Fruit fly (Drosophila melanogaster) whole organism, embryonic: ENCODE measurements around the gene siz.

Experiments
- Ada2b ChIP-seq: fragments of 200-800 bp; sonication (Bioruptor generic); IDR thresholded peaks from 2 replicates; pipeline ENCODE4 v1.3.6; 2022; ENCODE audit warnings: missing biosample characterization, missing genetic modification characterization
- B-H2 ChIP-seq: fragments of 200-800 bp; sonication (Bioruptor generic); optimal IDR thresholded peaks from 2 replicates; lab custom pipeline; 2018; ENCODE audit warnings: missing biosample characterization, mild to moderate bottlenecking, missing genetic modification characterization
- CG10321 ChIP-seq: fragments of 200-800 bp; sonication (Bioruptor generic); IDR thresholded peaks from 2 replicates; pipeline ENCODE4 v1.3.6; 2022; ENCODE audit warnings: missing biosample characterization, missing genetic modification characterization
- CG10959 ChIP-seq: fragments of 200-800 bp; sonication (Bioruptor generic); IDR thresholded peaks from 2 replicates; pipeline ENCODE4 v1.3.6; 2022; ENCODE audit warnings: missing biosample characterization, missing genetic modification characterization
- CG11093 ChIP-seq: fragments of 200-800 bp; sonication (Bioruptor generic); IDR thresholded peaks from 3 replicates; pipeline ENCODE4 v1.3.6; 2022; ENCODE audit warnings: missing biosample characterization, missing genetic modification characterization
- CG11560 ChIP-seq: fragments of 200-800 bp; sonication (Bioruptor generic); IDR thresholded peaks from 3 replicates; pipeline ENCODE4 v1.3.6; 2022; ENCODE audit warnings: missing biosample characterization, missing genetic modification characterization
- CG14050 ChIP-seq: fragments of 200-800 bp; sonication (Bioruptor generic); IDR thresholded peaks from 3 replicates; pipeline ENCODE4 v1.3.6; 2022; ENCODE audit warnings: missing biosample characterization, missing genetic modification characterization
- CG1602 ChIP-seq: fragments of 200-800 bp; sonication (Bioruptor generic); optimal IDR thresholded peaks from 3 replicates; lab custom pipeline; 2016; ENCODE audit warnings: missing biosample characterization, missing genetic modification characterization
- CG17802 ChIP-seq: fragments of 200-800 bp; sonication (Bioruptor generic); optimal IDR thresholded peaks from 2 replicates; lab custom pipeline; 2018; ENCODE audit warnings: missing biosample characterization, mild to moderate bottlenecking, missing genetic modification characterization, moderate library complexity
- CG1792 ChIP-seq: fragments of 200-800 bp; sonication (Bioruptor generic); optimal IDR thresholded peaks from 2 replicates; lab custom pipeline; 2016; ENCODE audit warnings: missing biosample characterization, missing genetic modification characterization
- CG2202 ChIP-seq: fragments of 200-800 bp; sonication (Bioruptor generic); optimal IDR thresholded peaks from 2 replicates; lab custom pipeline; 2018; ENCODE audit warnings: missing biosample characterization, mild to moderate bottlenecking, missing genetic modification characterization
- CG2889 ChIP-seq: fragments of 200-800 bp; sonication (Bioruptor generic); IDR thresholded peaks from 3 replicates; pipeline ENCODE4 v1.3.6; 2022; ENCODE audit warnings: missing biosample characterization, missing genetic modification characterization
- CG30431 ChIP-seq: fragments of 200-800 bp; sonication (Bioruptor generic); optimal IDR thresholded peaks from 2 replicates; lab custom pipeline; 2017; ENCODE audit warnings: missing biosample characterization, missing genetic modification characterization
- CG6272 ChIP-seq: fragments of 200-800 bp; sonication (Bioruptor generic); IDR thresholded peaks from 2 replicates; pipeline ENCODE4 v1.3.6; 2022; ENCODE audit warnings: missing biosample characterization, missing genetic modification characterization
- CG6689 ChIP-seq: fragments of 200-800 bp; sonication (Bioruptor generic); IDR thresholded peaks from 2 replicates; pipeline ENCODE4 v1.3.6; 2022; ENCODE audit warnings: missing biosample characterization, missing genetic modification characterization
- CG6765 ChIP-seq: fragments of 200-800 bp; sonication (Bioruptor generic); optimal IDR thresholded peaks from 3 replicates; lab custom pipeline; 2017; ENCODE audit warnings: missing biosample characterization, mild to moderate bottlenecking, missing genetic modification characterization
- CG8290 ChIP-seq, 3 experiments: fragments of 200-800 bp; sonication (Bioruptor generic); optimal IDR thresholded peaks; 2 replicates each; lab custom pipeline; 2016 to 2019; ENCODE audit warnings: missing biosample characterization in 3 of 3, missing genetic modification characterization in 3 of 3, mild to moderate bottlenecking in 2 of 3, moderate library complexity in 1 of 3
- CG9215 ChIP-seq: fragments of 200-800 bp; sonication (Bioruptor generic); IDR thresholded peaks from 2 replicates; pipeline ENCODE4 v1.3.6; 2022; ENCODE audit warnings: missing biosample characterization, missing genetic modification characterization
- CG9609 ChIP-seq: fragments of 200-800 bp; sonication (Bioruptor generic); optimal IDR thresholded peaks from 3 replicates; lab custom pipeline; 2016; ENCODE audit warnings: missing biosample characterization, missing genetic modification characterization
- CoRest ChIP-seq: fragments of 200-800 bp; sonication (Bioruptor generic); optimal IDR thresholded peaks from 3 replicates; lab custom pipeline; 2018; ENCODE audit warnings: missing biosample characterization, mild to moderate bottlenecking, missing genetic modification characterization, moderate library complexity
- Dad ChIP-seq: fragments of 200-800 bp; sonication (Bioruptor generic); optimal IDR thresholded peaks from 3 replicates; lab custom pipeline; 2016; ENCODE audit warnings: missing biosample characterization, missing genetic modification characterization
- Dbx ChIP-seq: fragments of 200-800 bp; sonication (Bioruptor generic); IDR thresholded peaks from 3 replicates; pipeline ENCODE4 v1.3.6; 2022; ENCODE audit warnings: missing biosample characterization, missing genetic modification characterization
- Dip2 ChIP-seq: fragments of 200-800 bp; sonication (Bioruptor generic); IDR thresholded peaks from 2 replicates; pipeline ENCODE4 v1.3.6; 2022; ENCODE audit warnings: missing biosample characterization, missing genetic modification characterization
- ERR ChIP-seq: fragments of 200-800 bp; sonication (Bioruptor generic); optimal IDR thresholded peaks from 2 replicates; lab custom pipeline; 2016; ENCODE audit warnings: missing biosample characterization, missing genetic modification characterization
- Fer2 ChIP-seq: fragments of 200-800 bp; sonication (Bioruptor generic); optimal IDR thresholded peaks from 2 replicates; lab custom pipeline; 2018; ENCODE audit warnings: missing biosample characterization, mild to moderate bottlenecking, missing genetic modification characterization, moderate library complexity
- Hmr ChIP-seq: fragments of 200-800 bp; sonication (Bioruptor generic); optimal IDR thresholded peaks from 3 replicates; lab custom pipeline; 2017; ENCODE audit warnings: mild to moderate bottlenecking, missing biosample characterization, missing genetic modification reagents, missing genetic modification characterization
- Hr78 ChIP-seq, 2 experiments: fragments of 200-800 bp in 1 of 2; fragments of >200 bp in 1 of 2; sonication (Bioruptor generic) in 1 of 2; optimal IDR thresholded peaks; 2 replicates each; lab custom pipeline; 2017 to 2019; ENCODE audit warnings: missing biosample characterization in 2 of 2, missing genetic modification characterization in 2 of 2, mild to moderate bottlenecking in 1 of 2, moderate library complexity in 1 of 2
- Lim3 ChIP-seq: fragments of 200-800 bp; sonication (Bioruptor generic); IDR thresholded peaks from 2 replicates; pipeline ENCODE4 v1.3.6; 2022; ENCODE audit warnings: missing biosample characterization, missing genetic modification characterization
- NfI ChIP-seq: fragments of 200-800 bp; sonication (Bioruptor generic); optimal IDR thresholded peaks from 3 replicates; lab custom pipeline; 2018; ENCODE audit warnings: missing biosample characterization, mild to moderate bottlenecking, missing genetic modification characterization, moderate library complexity
- Sox100B ChIP-seq: fragments of 200-800 bp; sonication (Bioruptor generic); optimal IDR thresholded peaks from 3 replicates; lab custom pipeline; 2018; ENCODE audit warnings: missing biosample characterization, mild to moderate bottlenecking, missing genetic modification characterization
- Stat92E ChIP-seq, 3 experiments: fragments of >200 bp in 2 of 3; fragments of 200-800 bp in 1 of 3; sonication (Bioruptor generic) in 1 of 3; optimal IDR thresholded peaks; 2 replicates each; lab custom pipeline; 2017 to 2019; ENCODE audit warnings: missing biosample characterization in 3 of 3, missing genetic modification characterization in 3 of 3, mild to moderate bottlenecking in 1 of 3, moderate library complexity in 1 of 3
- Xrp1 ChIP-seq: fragments of 200-800 bp; sonication (Bioruptor generic); IDR thresholded peaks from 2 replicates; pipeline ENCODE4 v1.3.6; 2022; ENCODE audit warnings: missing biosample characterization, missing genetic modification characterization
- ab ChIP-seq: fragments of 200-800 bp; sonication (Bioruptor generic); optimal IDR thresholded peaks from 2 replicates; lab custom pipeline; 2016; ENCODE audit warnings: missing biosample characterization, missing genetic modification characterization
- bab2 ChIP-seq: fragments of 200-800 bp; sonication (Bioruptor generic); optimal IDR thresholded peaks from 2 replicates; lab custom pipeline; 2016; ENCODE audit warnings: missing biosample characterization, missing genetic modification characterization
- bcd ChIP-seq: fragments of 200-800 bp; sonication (Bioruptor generic); optimal IDR thresholded peaks from 2 replicates; lab custom pipeline; 2017; ENCODE audit warnings: missing biosample characterization, mild to moderate bottlenecking, missing genetic modification characterization
- bsh ChIP-seq, 2 experiments: fragments of 200-800 bp; sonication (Bioruptor generic); optimal IDR thresholded peaks; 2 replicates each; lab custom pipeline; 2017 to 2018; ENCODE audit warnings: mild to moderate bottlenecking in 2 of 2, missing biosample characterization in 2 of 2, missing genetic modification characterization in 2 of 2, moderate library complexity in 1 of 2
- cas ChIP-seq: fragments of 200-800 bp; sonication (Bioruptor generic); IDR thresholded peaks from 2 replicates; pipeline ENCODE4 v1.3.6; 2022; ENCODE audit warnings: missing biosample characterization, missing genetic modification characterization
- dimm ChIP-seq: fragments of 200-800 bp; sonication (Bioruptor generic); IDR thresholded peaks from 2 replicates; pipeline ENCODE4 v1.3.6; 2022; ENCODE audit warnings: missing biosample characterization, missing genetic modification characterization
- dm ChIP-seq: fragments of 200-800 bp; sonication (Bioruptor generic); optimal IDR thresholded peaks from 3 replicates; lab custom pipeline; 2016; ENCODE audit warnings: missing biosample characterization, missing genetic modification characterization
- en ChIP-seq: fragments of 200-800 bp; sonication (Bioruptor generic); optimal IDR thresholded peaks from 2 replicates; lab custom pipeline; 2016; ENCODE audit warnings: missing biosample characterization, missing genetic modification characterization
- fd102C ChIP-seq: fragments of 200-800 bp; sonication (Bioruptor generic); optimal IDR thresholded peaks from 2 replicates; lab custom pipeline; 2018; ENCODE audit warnings: missing biosample characterization, mild to moderate bottlenecking, missing genetic modification characterization, moderate library complexity
- gsb-n ChIP-seq: fragments of 200-800 bp; sonication (Bioruptor generic); optimal IDR thresholded peaks from 3 replicates; lab custom pipeline; 2018; ENCODE audit warnings: missing biosample characterization, mild to moderate bottlenecking, missing genetic modification characterization
- lbe ChIP-seq: fragments of 200-800 bp; sonication (Bioruptor generic); optimal IDR thresholded peaks from 2 replicates; lab custom pipeline; 2016; ENCODE audit warnings: missing biosample characterization, mild to moderate bottlenecking, missing genetic modification characterization
- otp ChIP-seq: fragments of 200-800 bp; sonication (Bioruptor generic); IDR thresholded peaks from 3 replicates; pipeline ENCODE4, ENCODE4 v1.3.6; 2022; ENCODE audit warnings: missing biosample characterization, missing genetic modification characterization
- psq ChIP-seq: fragments of 200-800 bp; sonication (Bioruptor generic); optimal IDR thresholded peaks from 2 replicates; lab custom pipeline; 2017; ENCODE audit warnings: missing biosample characterization, missing genetic modification characterization
- row ChIP-seq: fragments of 200-800 bp; sonication (Bioruptor generic); IDR thresholded peaks from 3 replicates; pipeline ENCODE4 v1.3.6; 2022; ENCODE audit warnings: missing biosample characterization, missing genetic modification characterization
- so ChIP-seq: fragments of 200-800 bp; sonication (Bioruptor generic); IDR thresholded peaks from 3 replicates; pipeline ENCODE4 v1.3.6; 2022; ENCODE audit warnings: missing biosample characterization, missing genetic modification characterization
- sob ChIP-seq: fragments of 200-800 bp; sonication (Bioruptor generic); IDR thresholded peaks from 2 replicates; pipeline ENCODE4 v1.3.6; 2022; ENCODE audit warnings: missing biosample characterization, missing genetic modification characterization
- ssp ChIP-seq: fragments of 200-800 bp; sonication (Bioruptor generic); IDR thresholded peaks from 2 replicates; pipeline ENCODE4 v1.3.6; 2022; ENCODE audit warnings: missing biosample characterization, missing genetic modification characterization
- tio ChIP-seq: fragments of 200-800 bp; sonication (Bioruptor generic); optimal IDR thresholded peaks from 2 replicates; lab custom pipeline; 2017; ENCODE audit warnings: missing biosample characterization, missing genetic modification characterization, inconsistent platforms
- zf30C ChIP-seq: fragments of 200-800 bp; sonication (Bioruptor generic); optimal IDR thresholded peaks from 3 replicates; lab custom pipeline; 2018; ENCODE audit warnings: missing biosample characterization, mild to moderate bottlenecking, missing genetic modification characterization

siz gene

DNA sequence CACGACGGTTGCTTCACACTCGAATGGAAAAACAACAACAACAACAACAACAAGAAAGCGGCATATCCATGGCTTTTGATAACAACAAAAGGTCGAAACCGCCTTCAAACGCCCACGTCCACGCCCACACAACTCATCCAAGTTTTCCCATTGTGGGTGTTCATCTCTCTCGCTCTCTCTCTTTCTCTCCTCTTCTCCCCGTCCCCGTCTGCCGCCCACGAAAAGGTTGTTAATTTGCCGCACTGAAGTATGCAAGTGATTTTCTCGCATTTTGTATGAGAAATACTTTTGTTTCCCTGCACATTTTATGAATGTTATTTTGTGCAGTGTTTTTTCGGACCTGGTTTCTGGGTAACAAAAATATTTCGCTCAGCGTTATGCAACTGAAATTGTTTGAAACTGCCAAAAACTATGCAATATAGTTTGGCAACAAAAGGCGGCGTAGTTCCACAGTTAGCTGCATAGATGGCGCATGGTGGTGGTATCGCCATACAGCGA is 15.1 kb downstream of the siz start (continued):
- TF ChIP-seq dimm (GFP tag; lab: Robert Waterston, UW) (no peak), so (GFP tag; lab: Robert Waterston, UW) (peak; percentile 48; the same call in 1 of the 3 replicates), CG1602 (GFP tag; lab: Kevin White, UChicago) (no peak), dm (GFP tag; lab: Kevin White, UChicago) (no peak), CoRest (peak; percentile 36), gsb-n (tag; lab: Kevin White, UChicago) (no peak), ERR (GFP tag; lab: Kevin White, UChicago) (peak; percentile 22), CG1792 (GFP tag; lab: Kevin White, UChicago) (peak; percentile 6), Dad (GFP tag; lab: Kevin White, UChicago) (no peak), Dip2 (GFP tag; lab: Robert Waterston, UW) (no peak), B-H2 (peak; percentile 55), Lim3 (GFP tag; lab: Robert Waterston, UW) (no peak), CG14050 (no peak), CG2889 (GFP tag; lab: Robert Waterston, UW) (no peak), CG9609 (GFP tag; lab: Kevin White, UChicago) (peak; percentile 22), psq (peak; percentile 21), Sox100B (GFP tag; lab: Kevin White, UChicago) (no peak), Fer2 (tag; lab: Kevin White, UChicago) (no peak), bsh (GFP tag; optimal IDR thresholded peaks at IDR 0.05; lab: Kevin White, UChicago) (no peak), CG8290 (GFP tag; optimal IDR thresholded peaks at IDR 0.05; lab: Kevin White, UChicago) (peak; percentile 59), CG8290 (tag; optimal IDR thresholded peaks at IDR 0.05; lab: Kevin White, UChicago) (peak; percentile 51 to 83), ssp (GFP tag; lab: Robert Waterston, UW) (peak; percentile 13; the same call in 1 of the 2 replicates), bcd (GFP tag; lab: Kevin White, UChicago) (no peak), CG6689 (GFP tag; lab: Robert Waterston, UW) (no peak), zf30C (GFP tag; lab: Kevin White, UChicago) (peak; percentile 100), Hmr (GFP tag; lab: Kevin White, UChicago) (peak; percentile 51), lbe (GFP tag; lab: Kevin White, UChicago) (no peak), CG11093 (GFP tag; lab: Robert Waterston, UW) (no peak), tio (GFP tag; lab: Kevin White, UChicago) (no peak), Hr78 (GFP tag; optimal IDR thresholded peaks at IDR 0.05; lab: Kevin White, UChicago) (no peak), CG10959 (GFP tag; lab: Robert Waterston, UW) (no peak), CG6765 (GFP tag; lab: Kevin White, UChicago) (no peak), row (GFP tag; lab: Robert Waterston, UW) (peak; percentile 47; the same call in 1 of the 3 replicates), Ada2b (no peak), cas (GFP tag; lab: Robert Waterston, UW) (no peak), fd102C (GFP tag; lab: Kevin White, UChicago) (no peak), Stat92E (GFP tag; optimal IDR thresholded peaks at IDR 0.05; lab: Kevin White, UChicago) (peak in 1 of 3 experiments; percentile 87), CG2202 (tag; lab: Kevin White, UChicago) (no peak), Dbx (GFP tag; lab: Robert Waterston, UW) (peak; percentile 50; the same call in 1 of the 3 replicates), ab (GFP tag; lab: Kevin White, UChicago) (no peak), Xrp1 (GFP tag; lab: Robert Waterston, UW) (0 out of 2 replicates have a peak, but pooled peaks have one; percentile 22), CG11560 (tag; lab: Robert Waterston, UW) (no peak), CG6272 (no peak), otp (GFP tag; lab: Robert Waterston, UW) (peak; percentile 40; the same call in 1 of the 3 replicates), sob (GFP tag; lab: Robert Waterston, UW) (peak; percentile 29; the same call in 1 of the 2 replicates), bab2 (GFP tag; lab: Kevin White, UChicago) (peak; percentile 17), CG9215 (GFP tag; lab: Robert Waterston, UW) (no peak), CG17802 (no peak), NfI (peak; percentile 25), en (GFP tag; lab: Kevin White, UChicago) (no peak), CG10321 (GFP tag; lab: Robert Waterston, UW) (no peak), CG30431 (GFP tag; lab: Kevin White, UChicago) (no peak)
